Fruit fly (Drosophila melanogaster) whole organism, prepupa: Measurements from ENCODE around the gene CG14864.

Experiments used
- Eip75B ChIP-seq: fragments of 200-800 bp; sonication (Bioruptor generic); optimal IDR thresholded peaks from 3 replicates; lab custom pipeline; 2016; ENCODE audit warnings: missing biosample characterization, missing genetic modification characterization
- Hr39 ChIP-seq: fragments of 200-800 bp; sonication (Bioruptor generic); optimal IDR thresholded peaks from 2 replicates; lab custom pipeline; 2016; ENCODE audit warnings: missing biosample characterization, missing genetic modification characterization
- Met ChIP-seq: fragments of 200-800 bp; sonication (Bioruptor generic); optimal IDR thresholded peaks from 3 replicates; lab custom pipeline; 2016; ENCODE audit warnings: missing biosample characterization, missing genetic modification characterization
- OdsH ChIP-seq: fragments of 200-800 bp; sonication (Bioruptor generic); optimal IDR thresholded peaks from 3 replicates; lab custom pipeline; 2016; ENCODE audit warnings: missing biosample characterization, missing genetic modification characterization
- Sox102F ChIP-seq: fragments of 200-800 bp; sonication (Bioruptor generic); optimal IDR thresholded peaks from 2 replicates; lab custom pipeline; 2016; ENCODE audit warnings: missing biosample characterization, mild to moderate bottlenecking, missing genetic modification characterization
- cyc ChIP-seq: fragments of 200-800 bp; sonication (Bioruptor generic); optimal IDR thresholded peaks from 3 replicates; lab custom pipeline; 2016; ENCODE audit warnings: missing biosample characterization, missing genetic modification characterization

DNA sequence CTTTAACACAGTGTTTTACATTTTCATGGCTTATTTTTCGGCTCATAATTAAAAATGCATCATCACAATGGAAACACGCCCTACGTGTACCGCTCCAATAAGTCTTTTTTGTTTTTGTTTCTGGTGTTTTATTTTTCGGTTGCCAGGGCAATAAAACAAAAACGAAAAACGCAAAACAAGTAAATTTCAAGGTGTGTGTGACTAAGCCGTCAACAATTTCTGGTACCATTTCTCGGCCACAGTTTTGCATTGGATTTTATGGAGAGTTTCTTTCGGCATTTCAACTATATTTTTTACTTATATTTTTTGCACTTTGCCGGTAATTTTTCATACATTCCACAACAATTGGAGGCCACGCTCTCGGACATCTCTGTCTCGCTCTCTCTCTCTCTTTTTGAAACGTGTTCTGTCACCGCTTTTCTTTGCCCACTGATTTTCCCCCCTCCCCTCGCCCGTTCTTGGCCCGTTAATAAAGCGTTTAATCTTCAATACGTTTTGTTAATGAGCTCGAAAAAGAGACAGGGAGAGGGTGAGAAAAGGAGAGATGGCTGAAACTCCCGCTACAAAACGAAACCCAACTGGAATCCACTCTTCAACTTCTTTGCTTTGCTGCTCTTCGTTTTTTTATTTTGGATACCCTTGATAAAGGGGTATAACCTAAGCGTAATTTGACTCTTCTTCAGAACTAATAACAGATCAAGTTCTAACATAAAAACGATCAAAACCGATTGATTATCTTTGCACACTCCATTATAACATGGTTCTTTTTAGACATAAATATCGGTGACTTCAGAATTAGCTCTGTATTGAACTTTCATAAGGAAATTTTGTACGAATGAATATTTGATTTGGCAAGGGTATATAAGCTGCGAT is 24.9 kb upstream of the CG14864 start:
- TF ChIP-seq Sox102F: peak; percentile 52
- no peak for TF ChIP-seq Eip75B
- TF ChIP-seq cyc (GFP tag; lab: Kevin White, UChicago): peak; percentile 51
- TF ChIP-seq Hr39 (GFP tag; lab: Kevin White, UChicago): no peak
- peak; percentile 68 for TF ChIP-seq Met (GFP tag; lab: Kevin White, UChicago)
- no peak for TF ChIP-seq OdsH (GFP tag; lab: Kevin White, UChicago)
